Worm (Caenorhabditis elegans) whole organism, late embryonic: Measurements from ENCODE around the gene F15A8.1.

Experiments used
- K09A11.1 ChIP-seq: sonication (generic microtip); optimal IDR thresholded peaks from 2 replicates; lab custom pipeline; 2017; ENCODE audit warnings: antibody characterized with exemption, mild to moderate bottlenecking, missing genetic modification characterization, missing compliant biosample characterization; ENCODE audit not compliant: insufficient read depth
- ceh-34 ChIP-seq: sonication (generic microtip); optimal IDR thresholded peaks from 2 replicates; lab custom pipeline; 2016; ENCODE audit warnings: mild to moderate bottlenecking, missing genetic modification characterization, missing compliant biosample characterization
- fkh-10 ChIP-seq: fragments of 150-350 bp; optimal IDR thresholded peaks from 2 replicates; lab custom pipeline; 2014; ENCODE audit warnings: missing biosample characterization, missing genetic modification reagents, missing genetic modification characterization
- pqm-1 ChIP-seq: sonication (generic microtip); optimal IDR thresholded peaks from 2 replicates; lab custom pipeline; 2016; ENCODE audit warnings: missing genetic modification characterization, missing compliant biosample characterization
- rnt-1 ChIP-seq: sonication (generic microtip); optimal IDR thresholded peaks from 2 replicates; lab custom pipeline; 2016; ENCODE audit warnings: missing genetic modification characterization, missing compliant biosample characterization

ce11 chrX:4391680-4392079, 49.1 kb upstream of the F15A8.1 start:
- no peak for TF ChIP-seq rnt-1
- TF ChIP-seq fkh-10 (GFP tag; lab: Kevin White, UChicago): no peak
- TF ChIP-seq K09A11.1 (tag; lab: Kevin White, UChicago): no peak
- no peak for TF ChIP-seq pqm-1 (tag; lab: Kevin White, UChicago)
- TF ChIP-seq ceh-34 (tag; lab: Kevin White, UChicago): no peak
